Worm (Caenorhabditis elegans): Measurements from ENCODE around the gene unc-36.
A peak's percentile ranks its signal among the peaks of the same experiment; 100 is the strongest.

Gene unc-36

DNA sequence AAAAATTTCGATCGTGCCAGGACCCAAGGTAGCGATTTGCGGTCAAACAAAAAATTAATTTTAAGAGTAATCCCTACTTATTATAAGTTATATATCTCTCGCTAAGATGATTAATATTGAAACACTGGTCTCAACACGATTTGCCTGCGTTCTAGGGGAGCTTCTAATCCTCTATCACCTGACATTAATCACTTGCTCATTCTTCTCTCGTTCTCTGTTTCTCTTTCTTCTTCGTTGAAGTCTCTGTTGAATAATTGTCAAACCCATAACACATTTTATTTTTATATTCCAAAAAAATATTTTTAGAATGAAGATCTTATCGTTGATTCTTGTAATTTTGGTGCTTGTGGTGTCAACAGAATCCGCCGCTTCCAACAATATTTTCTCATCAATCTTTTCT is 45.9 kb downstream of the unc-36 start, which contains the start of gene D2007.1:
Gene D2007.1, plus strand, starts transcription at position 301 of the 400 bp plus-strand sequence.
- peak; percentile 78 for TF ChIP-seq dsc-1 (tag; optimal IDR thresholded peaks at IDR 0.05)
- TF ChIP-seq lsy-2 (tag; optimal IDR thresholded peaks at IDR 0.05): peak in 1 of 2 experiments; percentile 28
- peak; percentile 28 for TF ChIP-seq nhr-71 (tag; optimal IDR thresholded peaks at IDR 0.05)
- no peak for TF ChIP-seq sup-37 (GFP tag; optimal IDR thresholded peaks at IDR 0.05)
- no peak for TF ChIP-seq efl-3 (GFP tag; optimal IDR thresholded peaks at IDR 0.05)
- peak; percentile 11 for TF ChIP-seq lir-3 (tag; optimal IDR thresholded peaks at IDR 0.05; ENCODE audit: poor library complexity)

DNA sequence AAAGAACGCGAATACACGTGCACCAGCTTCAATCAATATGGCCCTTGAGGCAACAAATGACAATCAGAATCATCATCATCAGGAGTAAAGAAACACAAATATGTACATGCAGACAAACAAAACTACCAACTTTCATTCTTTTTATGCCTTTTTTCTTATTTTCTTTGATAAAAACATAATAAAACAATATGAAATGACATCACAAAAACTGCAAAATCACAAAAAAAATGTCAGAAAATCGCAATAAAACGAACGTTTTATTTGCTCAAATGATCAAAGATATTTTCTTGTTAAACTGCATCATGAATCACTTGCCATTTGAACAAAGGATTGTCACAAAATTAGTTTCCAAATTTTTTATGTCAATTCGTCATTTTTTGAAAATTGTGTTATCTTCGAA is 46.6 kb downstream of the unc-36 start:
- no peak for TF ChIP-seq snpc-4 (tag; optimal IDR thresholded peaks at IDR 0.05)
- no peak for TF ChIP-seq Y116A8C.19 (tag; optimal IDR thresholded peaks at IDR 0.05; ENCODE audit: borderline replicate concordance)
- TF ChIP-seq hlh-4 (tag; optimal IDR thresholded peaks at IDR 0.05): no peak
- TF ChIP-seq C04F5.9 (tag; optimal IDR thresholded peaks at IDR 0.05): no peak
- TF ChIP-seq pax-3 (tag; optimal IDR thresholded peaks at IDR 0.05): no peak
- no peak for TF ChIP-seq C16A3.4 (tag; optimal IDR thresholded peaks at IDR 0.05)
- no peak for TF ChIP-seq efl-3 (GFP tag; optimal IDR thresholded peaks at IDR 0.05)
- no peak for TF ChIP-seq lin-35 (GFP tag; optimal IDR thresholded peaks at IDR 0.05)
- TF ChIP-seq ets-5 (GFP tag; IDR thresholded peaks at IDR 0.05): no peak
- TF ChIP-seq isw-1 (GFP tag; IDR thresholded peaks at IDR 0.05): no peak
- TF ChIP-seq aha-1 (tag; optimal IDR thresholded peaks at IDR 0.05): no peak
- TF ChIP-seq fkh-8 (tag; optimal IDR thresholded peaks at IDR 0.05): no peak
- TF ChIP-seq nhr-71 (tag; optimal IDR thresholded peaks at IDR 0.05): no peak
- no peak for TF ChIP-seq nhr-237 (tag; optimal IDR thresholded peaks at IDR 0.05)
- no peak for TF ChIP-seq nhr-85 (tag)
- TF ChIP-seq F16B12.6 (tag; optimal IDR thresholded peaks at IDR 0.05): no peak
- TF ChIP-seq dpl-1 (GFP tag; optimal IDR thresholded peaks at IDR 0.05): no peak
- TF ChIP-seq C34B4.2 (tag; optimal IDR thresholded peaks at IDR 0.05): no peak
- no peak for TF ChIP-seq nhr-90 (tag; optimal IDR thresholded peaks at IDR 0.05; ENCODE audit: poor library complexity)

DNA sequence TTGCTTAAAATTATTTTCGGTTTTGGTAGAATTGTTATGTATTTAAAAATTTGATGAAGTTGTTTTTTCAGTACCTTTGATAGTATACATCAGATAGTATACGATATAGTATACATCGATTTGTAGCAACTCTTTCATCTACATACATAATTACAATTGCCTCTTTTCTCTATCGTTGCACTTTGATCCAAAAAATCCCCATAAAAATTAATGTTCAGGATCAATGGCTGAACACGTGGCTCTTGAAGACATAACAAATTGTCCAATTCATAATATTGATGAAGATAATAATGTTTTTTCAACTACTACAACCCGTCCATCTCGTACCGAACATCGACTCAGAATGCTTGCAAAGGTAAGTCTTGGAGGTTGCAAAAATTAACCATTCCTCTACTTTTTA is 52.3 kb downstream of the unc-36 start, which contains the start of gene D2007.2:
Gene D2007.2, plus strand, starts transcription at position 213 of the 400 bp plus-strand sequence.
- TF ChIP-seq lin-35 (GFP tag; optimal IDR thresholded peaks at IDR 0.05) (no peak), efl-1 (optimal IDR thresholded peaks at IDR 0.05) (no peak), efl-1 (GFP tag; optimal IDR thresholded peaks at IDR 0.05 in 1 of 2) (peak in 1 of 2 experiments; percentile 92)

DNA sequence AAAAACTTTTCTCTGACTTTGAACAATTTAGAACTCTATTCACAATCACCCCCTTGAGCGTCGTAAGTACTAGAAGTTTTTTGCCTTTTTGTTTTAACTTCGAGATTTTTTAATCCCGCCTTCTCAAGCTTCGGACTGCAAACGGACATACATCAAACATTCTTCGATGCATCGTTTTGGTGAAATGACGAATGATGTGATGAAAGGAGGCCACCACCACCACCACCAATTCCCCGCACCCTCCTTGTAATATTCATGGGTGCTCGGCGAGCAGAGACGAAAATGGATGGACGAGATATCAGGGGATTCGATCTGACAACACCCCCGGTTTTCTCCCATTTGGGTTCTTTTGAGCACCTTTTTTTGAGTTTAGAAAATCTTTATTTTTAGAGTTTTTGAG is 55.0 kb downstream of the unc-36 start:
- TF ChIP-seq lin-13 (GFP tag; optimal IDR thresholded peaks at IDR 0.05): no peak
- no peak for TF ChIP-seq sup-37 (GFP tag; optimal IDR thresholded peaks at IDR 0.05)
- peak; percentile 86 for TF ChIP-seq mab-9 (GFP tag; IDR thresholded peaks at IDR 0.05)

DNA sequence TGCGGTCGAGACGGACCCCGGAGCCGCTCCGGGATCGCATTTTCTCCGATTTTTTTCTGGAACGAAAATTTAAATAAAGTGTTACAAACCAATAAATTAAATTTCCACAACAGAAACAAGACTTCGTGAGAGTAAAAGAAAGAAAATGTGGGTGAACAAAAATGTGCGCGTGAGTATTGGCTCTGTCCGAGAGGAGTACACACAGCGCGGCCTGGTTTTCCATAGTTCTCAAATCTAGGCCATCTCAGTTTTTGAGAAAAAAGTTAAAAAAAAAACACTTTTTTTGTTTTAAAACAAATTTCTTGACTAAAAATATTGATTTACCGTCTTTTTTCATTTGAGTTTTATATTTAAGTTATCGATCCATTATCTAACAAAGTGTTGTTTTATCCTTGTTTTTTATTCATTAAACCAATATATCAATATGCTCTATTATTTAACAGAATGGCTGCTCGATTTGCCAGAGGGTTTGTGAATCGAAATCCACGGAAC is 56.4 kb downstream of the unc-36 start, which contains the start of the genes C14B9.8 and mrpl-18:
Gene C14B9.8, minus strand, starts transcription at position 56 of the 492 bp plus-strand sequence.
Gene mrpl-18, plus strand, starts transcription at position 442 of the 492 bp plus-strand sequence.
- no peak for TF ChIP-seq mef-2 (tag; optimal IDR thresholded peaks at IDR 0.05)
- peak; percentile 26 to 72 (median 37) for TF ChIP-seq ceh-82 (tag; optimal IDR thresholded peaks at IDR 0.05)
- TF ChIP-seq F16B12.6 (tag; optimal IDR thresholded peaks at IDR 0.05): peak; percentile 43
- TF ChIP-seq nhr-12 (tag; optimal IDR thresholded peaks at IDR 0.05): no peak
- peak; percentile 64; the same call in 1 of the 2 replicates for TF ChIP-seq mab-9 (GFP tag; IDR thresholded peaks at IDR 0.05)
- peak; percentile 73 for TF ChIP-seq fkh-8 (tag; optimal IDR thresholded peaks at IDR 0.05)
- peak in 1 of 2 experiments; percentile 54 for TF ChIP-seq mdl-1 (tag; optimal IDR thresholded peaks at IDR 0.05)
- TF ChIP-seq jun-1 (tag; optimal IDR thresholded peaks at IDR 0.05): no peak
- peak; percentile 99 for TF ChIP-seq rnt-1 (tag; optimal IDR thresholded peaks at IDR 0.05)
- TF ChIP-seq fos-1 (tag; optimal IDR thresholded peaks at IDR 0.05): no peak
- peak; percentile 87 for TF ChIP-seq nhr-71 (tag; optimal IDR thresholded peaks at IDR 0.05)
- peak; percentile 69 for TF ChIP-seq swsn-7 (tag; optimal IDR thresholded peaks at IDR 0.05)
- TF ChIP-seq C04F5.9 (tag; optimal IDR thresholded peaks at IDR 0.05): peak; percentile 78
- peak; percentile 73 for TF ChIP-seq snu-23 (GFP tag; optimal IDR thresholded peaks at IDR 0.05)
- TF ChIP-seq irx-1 (tag; optimal IDR thresholded peaks at IDR 0.05): peak; percentile 94
- TF ChIP-seq nhr-77 (tag; optimal IDR thresholded peaks at IDR 0.05): no peak
- TF ChIP-seq fkh-4 (tag; optimal IDR thresholded peaks at IDR 0.05; ENCODE audit: borderline replicate concordance): peak; percentile 89
- TF ChIP-seq lsy-2 (tag; optimal IDR thresholded peaks at IDR 0.05): peak; percentile 78 to 82
- TF ChIP-seq unc-130 (tag; optimal IDR thresholded peaks at IDR 0.05): no peak
- peak; percentile 88 for TF ChIP-seq nhr-47 (tag; optimal IDR thresholded peaks at IDR 0.05)
- no peak for TF ChIP-seq unc-62 (GFP tag; optimal IDR thresholded peaks at IDR 0.05)
- TF ChIP-seq tbx-2 (tag; optimal IDR thresholded peaks at IDR 0.05): peak; percentile 83
- peak; percentile 13 for TF ChIP-seq skn-1 (tag; optimal IDR thresholded peaks at IDR 0.05)
- TF ChIP-seq unc-98 (GFP tag; IDR thresholded peaks at IDR 0.05): peak; percentile 61
